Worm (Caenorhabditis elegans) whole organism, mixed stage, embryonic: ENCODE results near the gene C28D4.8.
"Not testable (repeated sequence)": the region's sequence is repeated elsewhere in the genome, so short reads cannot be mapped to it uniquely, and the experiment has no call there.

ENCODE experiments used
- M03D4.4 ChIP-seq: sonication (generic microtip); optimal IDR thresholded peaks from 2 replicates; lab custom pipeline; 2017; ENCODE audit warnings: mild to moderate bottlenecking, missing genetic modification characterization, missing compliant biosample characterization
- ceh-39 ChIP-seq: fragments of 150-350 bp; optimal IDR thresholded peaks from 2 replicates; lab custom pipeline; 2014; ENCODE audit warnings: missing biosample characterization, missing genetic modification characterization
- ceh-43 ChIP-seq: fragments of 200-800 bp; sonication (Bioruptor generic); optimal IDR thresholded peaks from 2 replicates; lab custom pipeline; 2018; ENCODE audit warnings: mild to moderate bottlenecking, missing genetic modification characterization, moderate library complexity, missing compliant biosample characterization
- ceh-83 ChIP-seq: fragments of 200-800 bp; sonication (Bioruptor generic); optimal IDR thresholded peaks from 2 replicates; lab custom pipeline; 2018; ENCODE audit warnings: mild to moderate bottlenecking, missing genetic modification characterization, missing compliant biosample characterization
- ces-1 ChIP-seq: fragments of 150-350 bp; optimal IDR thresholded peaks from 2 replicates; lab custom pipeline; 2014; ENCODE audit warnings: missing biosample characterization, missing genetic modification reagents, missing genetic modification characterization
- cnd-1 ChIP-seq: fragments of 200-800 bp; sonication (Bioruptor generic); optimal IDR thresholded peaks from 2 replicates; lab custom pipeline; 2018; ENCODE audit warnings: mild to moderate bottlenecking, missing genetic modification characterization, missing compliant biosample characterization
- drap-1 ChIP-seq: fragments of 200-800 bp; sonication (Bioruptor generic); optimal IDR thresholded peaks from 3 replicates; lab custom pipeline; 2018; ENCODE audit warnings: mild to moderate bottlenecking, missing genetic modification characterization, missing compliant biosample characterization
- elt-1 ChIP-seq: sonication (generic microtip); optimal IDR thresholded peaks from 2 replicates; lab custom pipeline; 2017; ENCODE audit warnings: missing genetic modification characterization, mild to moderate bottlenecking, missing compliant biosample characterization, antibody characterized with exemption, moderate library complexity, borderline replicate concordance; ENCODE audit not compliant: insufficient read depth
- elt-3 ChIP-seq: fragments of 150-350 bp; optimal IDR thresholded peaks from 2 replicates; lab custom pipeline; 2014; ENCODE audit warnings: missing biosample characterization, missing genetic modification characterization
- flh-1 ChIP-seq: fragments of 200-800 bp; sonication (Bioruptor generic); optimal IDR thresholded peaks from 2 replicates; lab custom pipeline; 2018; ENCODE audit warnings: mild to moderate bottlenecking, missing genetic modification characterization, moderate library complexity, missing compliant biosample characterization
- ham-2 ChIP-seq: fragments of 200-800 bp; sonication (Bioruptor generic); optimal IDR thresholded peaks from 2 replicates; lab custom pipeline; 2018; ENCODE audit warnings: mild to moderate bottlenecking, missing genetic modification characterization, missing compliant biosample characterization
- hlh-1 ChIP-seq: fragments of 150-350 bp; optimal IDR thresholded peaks from 2 replicates; lab custom pipeline; 2014; ENCODE audit warnings: missing biosample characterization, missing genetic modification reagents, missing genetic modification characterization
- lin-13 ChIP-seq: fragments of 150-350 bp; optimal IDR thresholded peaks from 2 replicates; lab custom pipeline; 2014; ENCODE audit warnings: missing biosample characterization, missing genetic modification characterization
- lin-32 ChIP-seq: fragments of 200-800 bp; sonication (Bioruptor generic); optimal IDR thresholded peaks from 2 replicates; lab custom pipeline; 2018; ENCODE audit warnings: mild to moderate bottlenecking, missing genetic modification characterization, missing compliant biosample characterization
- mab-5 ChIP-seq: fragments of 150-350 bp; optimal IDR thresholded peaks from 2 replicates; lab custom pipeline; 2014; ENCODE audit warnings: missing biosample characterization, missing genetic modification characterization
- mls-2 ChIP-seq: sonication (generic microtip); optimal IDR thresholded peaks from 2 replicates; lab custom pipeline; 2016; ENCODE audit warnings: mild to moderate bottlenecking, missing genetic modification characterization, moderate library complexity, missing compliant biosample characterization
- nhr-2 ChIP-seq: fragments of 150-350 bp; optimal IDR thresholded peaks from 2 replicates; lab custom pipeline; 2014; ENCODE audit warnings: missing biosample characterization, missing genetic modification characterization
- nhr-237 ChIP-seq: fragments of 150-350 bp; optimal IDR thresholded peaks from 2 replicates; lab custom pipeline; 2014; ENCODE audit warnings: missing biosample characterization, missing genetic modification characterization
- nhr-76 ChIP-seq: sonication (generic microtip); optimal IDR thresholded peaks from 2 replicates; lab custom pipeline; 2017; ENCODE audit warnings: missing biosample characterization, missing genetic modification characterization
- sem-2 ChIP-seq: fragments of 200-800 bp; sonication (Bioruptor generic); optimal IDR thresholded peaks from 2 replicates; lab custom pipeline; 2018; ENCODE audit warnings: mild to moderate bottlenecking, missing genetic modification characterization, missing compliant biosample characterization
- snpc-4 ChIP-seq: fragments of 150-350 bp; optimal IDR thresholded peaks from 2 replicates; lab custom pipeline; 2014; ENCODE audit warnings: missing biosample characterization, missing genetic modification characterization
- tbx-8 ChIP-seq: fragments of 200-800 bp; sonication (Bioruptor generic); optimal IDR thresholded peaks from 2 replicates; lab custom pipeline; 2018; ENCODE audit warnings: mild to moderate bottlenecking, missing genetic modification characterization, moderate library complexity, missing compliant biosample characterization
- unc-120 ChIP-seq: sonication (generic microtip); optimal IDR thresholded peaks from 2 replicates; lab custom pipeline; 2017; ENCODE audit warnings: missing genetic modification characterization, missing compliant biosample characterization; ENCODE audit not compliant: poor library complexity, severe bottlenecking
- unc-39 ChIP-seq: fragments of 150-350 bp; optimal IDR thresholded peaks from 2 replicates; lab custom pipeline; 2014; ENCODE audit warnings: missing biosample characterization, missing genetic modification characterization
- unc-62 ChIP-seq: fragments of 150-350 bp; optimal IDR thresholded peaks from 2 replicates; lab custom pipeline; 2014; ENCODE audit warnings: missing biosample characterization, missing genetic modification reagents, missing genetic modification characterization
- zip-8 ChIP-seq: fragments of 150-350 bp; optimal IDR thresholded peaks from 2 replicates; lab custom pipeline; 2014; ENCODE audit warnings: missing biosample characterization, missing genetic modification characterization
- ztf-11 ChIP-seq: fragments of 150-350 bp; optimal IDR thresholded peaks from 2 replicates; lab custom pipeline; 2014; ENCODE audit warnings: missing biosample characterization, missing genetic modification characterization

The C28D4.8 gene

DNA sequence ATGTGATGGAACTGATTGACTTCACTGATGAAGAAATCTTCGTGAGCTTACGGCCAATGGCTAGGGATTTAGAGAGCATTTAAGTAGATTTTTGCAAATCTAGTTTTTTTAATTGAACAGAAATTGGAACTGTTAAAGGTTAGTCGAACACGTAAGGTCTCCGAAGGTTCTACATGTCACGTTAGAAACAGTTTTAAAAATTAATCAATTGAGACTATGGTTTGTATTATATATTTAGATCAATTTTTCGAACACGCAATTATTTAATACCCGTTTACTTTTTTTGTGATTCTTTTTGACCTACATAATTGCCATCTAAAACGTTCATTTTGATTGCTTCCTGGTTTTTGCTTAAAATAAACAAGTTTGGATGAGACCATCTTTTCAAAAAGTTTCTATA, 3.3 kb downstream of the C28D4.8 start, which contains the start of gene C28D4.4:
Gene C28D4.4, minus strand, starts transcription at position 101 of the 400 bp plus-strand sequence.
- TF ChIP-seq snpc-4 = no peak
- no peak for TF ChIP-seq unc-120 (tag; lab: Kevin White, UChicago)
- TF ChIP-seq nhr-2 (tag; lab: Kevin White, UChicago) = no peak
- TF ChIP-seq nhr-237 (tag; lab: Kevin White, UChicago) = no peak
- TF ChIP-seq flh-1 (GFP tag; lab: Kevin White, UChicago) = no peak
- TF ChIP-seq hlh-1 (tag; lab: Kevin White, UChicago) = no peak
- TF ChIP-seq elt-1 = no peak
- TF ChIP-seq zip-8 (tag; lab: Kevin White, UChicago) = no peak
- TF ChIP-seq mab-5 (tag; lab: Kevin White, UChicago) = no peak
- TF ChIP-seq mls-2 (tag; lab: Kevin White, UChicago) = no peak
- TF ChIP-seq lin-32 (GFP tag; lab: Kevin White, UChicago) = no peak
- TF ChIP-seq ham-2 (GFP tag; lab: Kevin White, UChicago) = no peak
- TF ChIP-seq ceh-39 = no peak
- no peak for TF ChIP-seq M03D4.4 (tag; lab: Kevin White, UChicago)

DNA sequence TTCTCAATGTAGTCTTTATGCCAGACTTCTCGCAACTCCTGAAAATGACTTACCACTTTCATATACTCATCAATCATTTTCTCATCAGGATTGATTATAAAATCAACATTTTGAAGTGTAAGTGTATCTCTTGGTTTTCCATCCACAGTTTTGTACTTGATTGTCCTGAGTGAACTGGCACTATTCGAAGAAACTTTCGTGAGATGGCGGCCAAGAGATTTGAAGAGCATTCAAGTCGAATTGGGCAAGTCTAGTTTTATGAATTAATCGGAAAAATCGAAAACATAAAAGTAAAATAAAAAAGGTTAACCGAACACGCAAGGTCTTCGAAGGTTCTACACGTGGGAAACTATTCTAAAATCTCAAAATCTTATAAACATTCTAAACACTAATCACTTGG, 5.4 kb downstream of the C28D4.8 start, which contains the start of gene C28D4.7:
Gene C28D4.7, minus strand, starts transcription at position 265 of the 400 bp plus-strand sequence.
- no peak for TF ChIP-seq unc-39 (tag; lab: Kevin White, UChicago)
- no peak for TF ChIP-seq ceh-39
- no peak for TF ChIP-seq hlh-1 (tag; lab: Kevin White, UChicago)
- no peak for TF ChIP-seq nhr-76
- TF ChIP-seq, all 35 proteins: peak for 0

DNA sequence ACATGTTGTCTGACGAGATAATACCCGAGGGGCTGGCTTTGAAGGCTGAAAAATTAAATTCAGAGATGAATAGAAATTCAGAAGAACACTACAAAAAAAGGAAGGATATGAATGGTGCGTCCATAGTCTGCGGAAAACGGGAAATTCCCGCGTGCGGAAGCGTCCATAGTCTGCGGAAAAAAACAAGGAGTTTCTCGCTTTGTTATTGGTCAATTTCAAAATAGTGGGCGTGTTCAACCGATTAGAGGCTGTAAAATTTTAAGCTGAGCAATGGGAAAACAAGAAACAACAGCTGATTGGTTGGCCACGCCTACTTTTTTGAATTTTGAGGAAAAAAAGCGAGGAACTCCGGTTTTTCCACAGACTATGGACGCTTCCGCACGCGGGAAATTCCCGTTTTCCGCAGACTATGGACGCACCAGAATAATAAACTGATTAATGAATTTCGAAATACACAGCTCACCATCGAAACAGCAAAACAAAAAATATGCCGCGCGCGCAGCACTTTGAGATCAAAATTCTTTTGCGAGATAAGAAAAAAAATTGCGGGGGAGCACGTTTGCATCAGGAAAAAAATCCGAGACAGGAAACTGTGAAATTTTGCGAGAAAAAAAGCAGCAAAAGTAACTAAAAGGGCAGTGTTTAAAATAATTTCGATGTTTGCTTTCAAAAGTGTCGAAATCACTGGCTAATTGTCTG, 7.2 kb downstream of the C28D4.8 start, which contains the start of gene gln-6:
Gene gln-6, minus strand, starts transcription at position 51 of the 699 bp plus-strand sequence.
- TF ChIP-seq sem-2 (GFP tag; lab: Kevin White, UChicago); elt-1; drap-1 (GFP tag; lab: Kevin White, UChicago): not testable (repeated sequence)
- TF ChIP-seq, all 35 proteins: peak for 0; not testable (repeated sequence) for 35

ce11 chrIV:9739001-9739400, 9.2 kb downstream of the C28D4.8 start:
- no peak for TF ChIP-seq ham-2 (GFP tag; lab: Kevin White, UChicago)
- TF ChIP-seq tbx-8 (GFP tag; lab: Kevin White, UChicago) = no peak
- TF ChIP-seq ceh-83 (GFP tag; lab: Kevin White, UChicago) = no peak
- no peak for TF ChIP-seq nhr-2 (tag; lab: Kevin White, UChicago)

ce11 chrIV:9738194-9738593, 10.0 kb downstream of the C28D4.8 start, which contains the start of gene C28D4.10:
C28D4.10 (plus strand) TSS chrIV:9738494.
- no peak for TF ChIP-seq unc-120 (tag; lab: Kevin White, UChicago)
- TF ChIP-seq ces-1 (GFP tag; lab: Kevin White, UChicago) = no peak
- TF ChIP-seq M03D4.4 (tag; lab: Kevin White, UChicago) = no peak
- no peak for TF ChIP-seq ceh-43 (GFP tag; lab: Kevin White, UChicago)
- no peak for TF ChIP-seq flh-1 (GFP tag; lab: Kevin White, UChicago)
- TF ChIP-seq ceh-83 (GFP tag; lab: Kevin White, UChicago) = no peak
- TF ChIP-seq snpc-4 = no peak
- no peak for TF ChIP-seq elt-3 (tag; lab: Kevin White, UChicago)
- TF ChIP-seq ztf-11 = no peak
- TF ChIP-seq ceh-39 = no peak
- no peak for TF ChIP-seq cnd-1 (tag; lab: Kevin White, UChicago)
- TF ChIP-seq mls-2 (tag; lab: Kevin White, UChicago) = no peak
- no peak for TF ChIP-seq drap-1 (GFP tag; lab: Kevin White, UChicago)
- TF ChIP-seq ham-2 (GFP tag; lab: Kevin White, UChicago) = no peak
- no peak for TF ChIP-seq lin-13 (tag; lab: Kevin White, UChicago)
- TF ChIP-seq unc-62 = no peak
- no peak for TF ChIP-seq sem-2 (GFP tag; lab: Kevin White, UChicago)
